Fruit fly (Drosophila melanogaster): Measurements from ENCODE around the gene CG14852.

The CG14852 gene

DNA sequence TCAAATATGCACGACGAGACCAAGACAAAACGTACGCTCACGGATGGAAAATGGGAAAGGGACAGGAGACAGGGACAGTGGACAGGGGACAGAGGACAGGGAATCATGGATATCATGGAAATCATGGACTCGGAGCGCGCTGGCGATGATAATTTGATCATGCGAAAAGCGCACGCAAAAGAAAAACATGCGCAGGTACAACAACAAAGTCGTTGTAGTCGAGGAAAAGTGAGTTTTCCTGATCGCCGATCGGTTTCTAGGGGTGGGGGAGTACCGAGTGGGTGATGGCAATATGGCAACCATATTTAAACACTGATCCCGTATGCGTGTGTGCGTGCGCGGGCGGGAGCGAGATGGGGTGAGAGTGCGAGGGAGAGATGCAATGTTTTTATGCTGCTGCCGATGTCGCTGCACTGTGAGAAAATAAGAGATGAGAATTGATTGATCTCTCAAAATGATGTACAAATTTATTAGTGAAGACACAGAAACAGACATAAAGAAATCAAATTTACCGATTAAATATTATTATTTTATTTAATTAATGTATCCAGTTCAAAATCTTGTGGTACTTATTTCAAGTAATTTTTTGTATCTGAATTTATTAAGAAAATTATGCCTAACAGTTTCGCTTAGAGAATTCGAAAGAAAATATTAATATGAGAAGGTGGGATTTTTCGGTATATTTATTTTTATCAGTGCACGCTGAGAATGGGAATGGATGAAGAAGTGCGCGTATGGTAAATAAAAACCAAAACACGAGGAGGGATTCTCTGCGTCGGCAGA, 25.2 kb downstream of the CG14852 start (continued):
- TF ChIP-seq tin (GFP tag; optimal IDR thresholded peaks at IDR 0.05) (peak; percentile 84), Adf1 (GFP tag; IDR thresholded peaks at IDR 0.05) (no peak), yki (optimal IDR thresholded peaks at IDR 0.05) (no peak), vnd (GFP tag; IDR thresholded peaks at IDR 0.05; ENCODE audit: partially characterized antibody) (no peak), Oaz (GFP tag; IDR thresholded peaks at IDR 0.05) (no peak), gt (GFP tag; IDR thresholded peaks at IDR 0.05) (peak; percentile 69), CG30431 (GFP tag; optimal IDR thresholded peaks at IDR 0.05) (peak; percentile 84), sqz (GFP tag; optimal IDR thresholded peaks at IDR 0.05) (peak; percentile 79), schlank (tag; optimal IDR thresholded peaks at IDR 0.05) (no peak), CG1233 (GFP tag; optimal IDR thresholded peaks at IDR 0.05) (peak; percentile 83), Ets65A (GFP tag) (peak; percentile 54), CG8944 (GFP tag; optimal IDR thresholded peaks at IDR 0.05) (no peak), CG13296 (GFP tag; optimal IDR thresholded peaks at IDR 0.05) (peak; percentile 16), CG12391 (tag; optimal IDR thresholded peaks at IDR 0.05) (peak; percentile 95), slbo (GFP tag; IDR thresholded peaks at IDR 0.05) (no peak), odd (GFP tag; optimal IDR thresholded peaks at IDR 0.05) (peak; percentile 80), ap (GFP tag; IDR thresholded peaks at IDR 0.05) (peak; percentile 55), p53 (GFP tag; optimal IDR thresholded peaks at IDR 0.05) (no peak), pho (GFP tag; optimal IDR thresholded peaks at IDR 0.05) (no peak), CG2202 (tag; optimal IDR thresholded peaks at IDR 0.05) (peak; percentile 91), Opbp (GFP tag; IDR thresholded peaks at IDR 0.05; ENCODE audit: partially characterized antibody) (no peak), CoRest (tag; optimal IDR thresholded peaks at IDR 0.05) (peak; percentile 94), CG12104 (GFP tag; optimal IDR thresholded peaks at IDR 0.05) (peak; percentile 85), CG2129 (GFP tag; IDR thresholded peaks at IDR 0.05; ENCODE audit: partially characterized antibody) (no peak), CG7839 (tag; optimal IDR thresholded peaks at IDR 0.05) (peak; percentile 88), crc (GFP tag; optimal IDR thresholded peaks at IDR 0.05) (no peak), CG3163 (GFP tag; optimal IDR thresholded peaks at IDR 0.05) (no peak), mam (GFP tag; optimal IDR thresholded peaks at IDR 0.05) (no peak), stwl (tag; optimal IDR thresholded peaks at IDR 0.05) (peak; percentile 65), Fer1 (GFP tag; optimal IDR thresholded peaks at IDR 0.05) (no peak), CG6854 (GFP tag; optimal IDR thresholded peaks at IDR 0.05) (no peak), fd3F (GFP tag; optimal IDR thresholded peaks at IDR 0.05) (peak; percentile 8), hkb (optimal IDR thresholded peaks at IDR 0.05) (no peak), hkb (GFP tag; IDR thresholded peaks at IDR 0.05) (peak; percentile 80), CG12071 (GFP tag; optimal IDR thresholded peaks at IDR 0.05) (peak; percentile 20), CG11696 (GFP tag; IDR thresholded peaks at IDR 0.05) (no peak; the same call in 1 of the 2 replicates), tna (GFP tag; IDR thresholded peaks at IDR 0.05; ENCODE audit: partially characterized antibody) (no peak), Ets97D (GFP tag; optimal IDR thresholded peaks at IDR 0.05) (no peak), bowl (GFP tag; IDR thresholded peaks at IDR 0.05) (no peak), wor (GFP tag; IDR thresholded peaks at IDR 0.05) (peak; percentile 76), aop (GFP tag; IDR thresholded peaks at IDR 0.05) (no peak), CG6689 (GFP tag; IDR thresholded peaks at IDR 0.05) (peak; percentile 85), CG11247 (GFP tag; IDR thresholded peaks at IDR 0.05) (no peak), pita (GFP tag; optimal IDR thresholded peaks at IDR 0.05) (no peak), scrt (GFP tag; optimal IDR thresholded peaks at IDR 0.05) (peak; percentile 40), dpn (GFP tag; optimal IDR thresholded peaks at IDR 0.05) (peak in 1 of 2 experiments; percentile 81), tap (tag; optimal IDR thresholded peaks at IDR 0.05) (peak; percentile 85), bsh (GFP tag; optimal IDR thresholded peaks at IDR 0.05) (peak; percentile 59 to 94), Mad (GFP tag; optimal IDR thresholded peaks at IDR 0.05) (no peak), Taf1 (GFP tag; IDR thresholded peaks at IDR 0.05) (no peak)

All from whole organism, embryonic.